Fruit fly (Drosophila melanogaster): ENCODE data around the gene CG15894.

Gene CG15894

dm6 chrX:6355090-6355679, 46.2 kb downstream of the CG15894 start:
- TF ChIP-seq CG32121 (GFP tag; IDR thresholded peaks at IDR 0.05) (no peak), EcR (GFP tag; optimal IDR thresholded peaks at IDR 0.05) (no peak), CG9948 (tag; optimal IDR thresholded peaks at IDR 0.05) (no peak), CG8301 (tag; optimal IDR thresholded peaks at IDR 0.05) (no peak), CG4496 (GFP tag; IDR thresholded peaks at IDR 0.05) (no peak), rn (GFP tag; IDR thresholded peaks at IDR 0.05) (no peak), CG17806 (tag; optimal IDR thresholded peaks at IDR 0.05) (no peak), CG12605 (GFP tag; IDR thresholded peaks at IDR 0.05) (no peak), CG10348 (GFP tag; IDR thresholded peaks at IDR 0.05) (no peak), fd96Ca (GFP tag; IDR thresholded peaks at IDR 0.05) (no peak), CG34367 (tag; optimal IDR thresholded peaks at IDR 0.05) (no peak), CG15710 (tag; optimal IDR thresholded peaks at IDR 0.05) (no peak), Snoo (tag; optimal IDR thresholded peaks at IDR 0.05) (no peak), gl (tag; optimal IDR thresholded peaks at IDR 0.05) (no peak)

dm6 chrX:6356748-6357397, 47.9 kb downstream of the CG15894 start:
- no peak for TF ChIP-seq rn (GFP tag; IDR thresholded peaks at IDR 0.05)
- peak; percentile 78 for TF ChIP-seq fd96Ca (GFP tag; IDR thresholded peaks at IDR 0.05)
- peak; percentile 13 for TF ChIP-seq CG9948 (tag; optimal IDR thresholded peaks at IDR 0.05)
- TF ChIP-seq Snoo (tag; optimal IDR thresholded peaks at IDR 0.05), result peak; percentile 2
- TF ChIP-seq CG14655 (GFP tag; optimal IDR thresholded peaks at IDR 0.05), result peak; percentile 55
- TF ChIP-seq CG4496 (GFP tag; IDR thresholded peaks at IDR 0.05), result peak; percentile 72; the same call in 2 of the 3 replicates
- peak; percentile 8 for TF ChIP-seq CG15710 (tag; optimal IDR thresholded peaks at IDR 0.05)
- no peak for TF ChIP-seq CG12605 (GFP tag; IDR thresholded peaks at IDR 0.05)
- peak; percentile 50 for TF ChIP-seq CG8301 (tag; optimal IDR thresholded peaks at IDR 0.05)
- no peak for TF ChIP-seq CG34367 (tag; optimal IDR thresholded peaks at IDR 0.05)
- peak; percentile 2 for TF ChIP-seq CG8159 (tag; optimal IDR thresholded peaks at IDR 0.05)
- no peak for TF ChIP-seq gl (tag; optimal IDR thresholded peaks at IDR 0.05)
- TF ChIP-seq Pif1A (GFP tag; optimal IDR thresholded peaks at IDR 0.05), result peak; percentile 22
- peak; percentile 32; the same call in 1 of the 2 replicates for TF ChIP-seq Ets98B (GFP tag; IDR thresholded peaks at IDR 0.05)
- peak; percentile 14 for TF ChIP-seq CG17806 (tag; optimal IDR thresholded peaks at IDR 0.05)
- TF ChIP-seq Pif1B (GFP tag; optimal IDR thresholded peaks at IDR 0.05), result peak; percentile 20

- no peak for TF ChIP-seq CG8159 (tag; optimal IDR thresholded peaks at IDR 0.05)
- TF ChIP-seq CG17806 (tag; optimal IDR thresholded peaks at IDR 0.05), result no peak
- TF ChIP-seq rn (GFP tag; IDR thresholded peaks at IDR 0.05), result no peak
- no peak for TF ChIP-seq Snoo (tag; optimal IDR thresholded peaks at IDR 0.05)
- no peak; the same call in 2 of the 3 replicates for TF ChIP-seq fd96Ca (GFP tag; IDR thresholded peaks at IDR 0.05)
- no peak for TF ChIP-seq CG13204 (GFP tag; optimal IDR thresholded peaks at IDR 0.05)
- TF ChIP-seq CG14655 (GFP tag; optimal IDR thresholded peaks at IDR 0.05), result no peak
- TF ChIP-seq D1 (tag; optimal IDR thresholded peaks at IDR 0.05), result no peak
- TF ChIP-seq gl (tag; optimal IDR thresholded peaks at IDR 0.05), result no peak
- TF ChIP-seq CG10348 (GFP tag; IDR thresholded peaks at IDR 0.05), result no peak
- peak; percentile 18; the same call in 1 of the 3 replicates for TF ChIP-seq CG4496 (GFP tag; IDR thresholded peaks at IDR 0.05)
- peak; percentile 41; the same call in 1 of the 2 replicates for TF ChIP-seq CG32121 (GFP tag; IDR thresholded peaks at IDR 0.05)
- TF ChIP-seq Pif1A (GFP tag; optimal IDR thresholded peaks at IDR 0.05), result no peak
- no peak for TF ChIP-seq CG34367 (tag; optimal IDR thresholded peaks at IDR 0.05)
- no peak for TF ChIP-seq CG12605 (GFP tag; IDR thresholded peaks at IDR 0.05)
- no peak for TF ChIP-seq CG15710 (tag; optimal IDR thresholded peaks at IDR 0.05)
- TF ChIP-seq Pif1B (GFP tag; optimal IDR thresholded peaks at IDR 0.05), result no peak
- no peak for TF ChIP-seq CG9948 (tag; optimal IDR thresholded peaks at IDR 0.05)
- no peak for TF ChIP-seq CG8301 (tag; optimal IDR thresholded peaks at IDR 0.05)
- peak; percentile 45; the same call in 1 of the 2 replicates for TF ChIP-seq Ets98B (GFP tag; IDR thresholded peaks at IDR 0.05)
- no peak for TF ChIP-seq EcR (GFP tag; optimal IDR thresholded peaks at IDR 0.05)
Measured at dm6 chrX:6357456-6358007, 48.5 kb downstream of the CG15894 start.

dm6 chrX:6358198-6358597, 49.2 kb downstream of the CG15894 start:
- TF ChIP-seq EcR (GFP tag; optimal IDR thresholded peaks at IDR 0.05) (peak; percentile 22), CG13204 (GFP tag; optimal IDR thresholded peaks at IDR 0.05) (no peak)

dm6 chrX:6361215-6361614, 52.2 kb downstream of the CG15894 start:
- TF ChIP-seq D1 (tag; optimal IDR thresholded peaks at IDR 0.05), result no peak
- no peak for TF ChIP-seq CG17806 (tag; optimal IDR thresholded peaks at IDR 0.05)
- no peak for TF ChIP-seq CG12605 (GFP tag; IDR thresholded peaks at IDR 0.05)
- TF ChIP-seq Pif1A (GFP tag; optimal IDR thresholded peaks at IDR 0.05), result no peak
- no peak for TF ChIP-seq CG13204 (GFP tag; optimal IDR thresholded peaks at IDR 0.05)
- TF ChIP-seq CG34367 (tag; optimal IDR thresholded peaks at IDR 0.05), result no peak
- TF ChIP-seq rn (GFP tag; IDR thresholded peaks at IDR 0.05), result no peak
- TF ChIP-seq Ets98B (GFP tag; IDR thresholded peaks at IDR 0.05), result no peak
- TF ChIP-seq gl (tag; optimal IDR thresholded peaks at IDR 0.05), result no peak

Data from whole organism, pupa.